Worm (Caenorhabditis elegans): ENCODE measurements around the gene F14D7.8.

Gene F14D7.8

DNA sequence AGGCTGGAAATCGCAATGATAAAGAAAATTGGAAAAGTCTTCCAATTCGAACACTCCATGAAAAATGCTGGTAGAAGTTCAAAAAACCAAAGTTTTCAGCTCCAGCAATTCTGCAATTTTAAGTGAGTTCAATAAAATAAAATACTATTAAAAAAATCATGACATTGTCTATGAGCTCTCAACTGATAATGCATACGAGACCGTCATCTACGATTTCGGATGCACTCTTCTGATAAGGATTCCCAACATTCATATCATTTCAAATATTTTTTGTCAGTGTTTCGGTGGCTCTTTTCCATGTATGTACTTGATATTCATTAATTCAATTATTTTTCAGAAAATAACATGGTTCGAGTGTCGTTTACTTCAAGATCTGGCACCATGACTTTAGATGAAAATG lies 11.5 kb downstream of the F14D7.8 start, which contains the start of gene F14D7.6:
Gene F14D7.6 (plus strand): TSS at position 338 of the 400 bp plus-strand sequence.
- no peak for TF ChIP-seq sea-1 (GFP tag; conservative IDR thresholded peaks at IDR 0.05)
- TF ChIP-seq aly-1 (tag; optimal IDR thresholded peaks at IDR 0.05) = no peak
- no peak for TF ChIP-seq ets-7 (tag; optimal IDR thresholded peaks at IDR 0.05)
- no peak for TF ChIP-seq F13C5.2 (tag; optimal IDR thresholded peaks at IDR 0.05)
- no peak for TF ChIP-seq tbx-11 (GFP tag; IDR thresholded peaks at IDR 0.05)
- no peak for TF ChIP-seq hmbx-1 (tag; optimal IDR thresholded peaks at IDR 0.05)
- no peak for TF ChIP-seq flt-1 (GFP tag; IDR thresholded peaks at IDR 0.05)
- TF ChIP-seq ceh-13 (GFP tag; optimal IDR thresholded peaks at IDR 0.05) = no peak
- no peak for TF ChIP-seq ama-1 (optimal IDR thresholded peaks at IDR 0.05)
- no peak for TF ChIP-seq pes-1 (GFP tag; IDR thresholded peaks at IDR 0.05)
- no peak for TF ChIP-seq hmg-4 (GFP tag; optimal IDR thresholded peaks at IDR 0.05)
- no peak for TF ChIP-seq tbx-37 (GFP tag; conservative IDR thresholded peaks at IDR 0.05)
- no peak for TF ChIP-seq scrt-1 (GFP tag; IDR thresholded peaks at IDR 0.05)
- TF ChIP-seq hnd-1 (tag; optimal IDR thresholded peaks at IDR 0.05) = no peak
- TF ChIP-seq tra-4 (tag; optimal IDR thresholded peaks at IDR 0.05) = no peak
- TF ChIP-seq ceh-36 (tag; optimal IDR thresholded peaks at IDR 0.05) = no peak
- no peak for TF ChIP-seq B0310.2 (tag; optimal IDR thresholded peaks at IDR 0.05)

DNA sequence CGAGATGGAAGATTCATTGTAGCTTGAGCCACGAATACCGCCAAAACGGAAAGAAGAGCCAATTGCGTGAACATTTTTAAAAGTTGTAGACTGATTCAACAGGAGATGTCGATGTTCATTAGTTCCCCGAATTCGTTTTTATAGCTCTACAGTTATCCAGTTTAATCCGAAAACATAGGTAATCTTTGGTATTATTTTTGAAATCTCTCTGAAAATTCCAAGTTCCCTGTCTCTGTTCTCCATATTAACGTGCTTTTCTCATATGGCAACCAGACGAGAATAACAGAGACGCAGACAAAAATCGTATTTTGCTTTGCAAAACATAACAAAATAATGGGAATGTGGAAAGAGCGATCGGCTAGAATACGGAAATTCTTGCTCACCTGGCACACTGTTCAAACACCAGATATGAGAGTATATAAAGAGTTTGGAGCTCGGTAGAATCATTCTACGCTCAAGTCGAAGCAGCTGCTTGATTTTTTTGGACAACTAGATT lies 13.0 kb downstream of the F14D7.8 start, which contains the start of the genes spig-3 and F14D7.12:
Gene spig-3 (minus strand): TSS at position 101 of the 496 bp plus-strand sequence.
Gene F14D7.12 (plus strand): TSS at position 446 of the 496 bp plus-strand sequence.
- TF ChIP-seq B0310.2 (tag; optimal IDR thresholded peaks at IDR 0.05) (no peak), aly-1 (tag; optimal IDR thresholded peaks at IDR 0.05) (no peak), pes-1 (GFP tag; IDR thresholded peaks at IDR 0.05) (no peak), flt-1 (GFP tag; IDR thresholded peaks at IDR 0.05) (no peak), hmbx-1 (tag; optimal IDR thresholded peaks at IDR 0.05) (no peak), hmg-4 (GFP tag; optimal IDR thresholded peaks at IDR 0.05) (no peak), ceh-13 (GFP tag; optimal IDR thresholded peaks at IDR 0.05) (no peak), tbx-11 (GFP tag; IDR thresholded peaks at IDR 0.05) (no peak), ama-1 (optimal IDR thresholded peaks at IDR 0.05) (no peak), F13C5.2 (tag; optimal IDR thresholded peaks at IDR 0.05) (no peak), tra-4 (tag; optimal IDR thresholded peaks at IDR 0.05) (no peak), sea-1 (GFP tag; conservative IDR thresholded peaks at IDR 0.05) (no peak), scrt-1 (GFP tag; IDR thresholded peaks at IDR 0.05) (no peak), ets-7 (tag; optimal IDR thresholded peaks at IDR 0.05) (no peak), tbx-37 (GFP tag; conservative IDR thresholded peaks at IDR 0.05) (no peak), hnd-1 (tag; optimal IDR thresholded peaks at IDR 0.05) (no peak)

DNA sequence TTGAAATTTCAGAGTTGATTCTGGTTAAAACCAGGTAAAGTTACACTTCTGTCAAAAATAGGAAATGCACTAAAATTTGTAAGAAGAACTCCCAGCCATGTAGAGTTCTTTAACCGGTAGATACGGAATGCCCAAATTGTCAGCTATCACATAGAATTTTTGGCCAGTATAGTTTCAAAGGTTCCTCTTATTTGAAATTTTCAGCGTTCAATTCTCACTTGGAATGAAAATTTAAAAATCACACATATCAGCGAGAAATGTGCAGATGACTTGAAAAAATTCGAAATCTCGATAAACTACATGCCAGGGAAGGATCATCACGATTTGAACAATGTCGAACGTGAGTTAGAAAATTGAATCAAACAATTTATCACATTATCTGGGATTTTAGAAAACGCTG lies 16.1 kb downstream of the F14D7.8 start, which contains the start of gene F14D7.3:
Gene F14D7.3 (plus strand): TSS at position 301 of the 400 bp plus-strand sequence.
- TF ChIP-seq scrt-1 (GFP tag; IDR thresholded peaks at IDR 0.05) (no peak), aly-1 (tag; optimal IDR thresholded peaks at IDR 0.05) (no peak), hmg-4 (GFP tag; optimal IDR thresholded peaks at IDR 0.05) (no peak), B0310.2 (tag; optimal IDR thresholded peaks at IDR 0.05) (no peak), F13C5.2 (tag; optimal IDR thresholded peaks at IDR 0.05) (no peak), pes-1 (GFP tag; IDR thresholded peaks at IDR 0.05) (no peak), ceh-36 (tag; optimal IDR thresholded peaks at IDR 0.05) (no peak), hmbx-1 (tag; optimal IDR thresholded peaks at IDR 0.05) (no peak), flt-1 (GFP tag; IDR thresholded peaks at IDR 0.05) (no peak), tbx-11 (GFP tag; IDR thresholded peaks at IDR 0.05) (no peak), ama-1 (optimal IDR thresholded peaks at IDR 0.05) (no peak), ets-7 (tag; optimal IDR thresholded peaks at IDR 0.05) (no peak), tra-4 (tag; optimal IDR thresholded peaks at IDR 0.05) (no peak), hnd-1 (tag; optimal IDR thresholded peaks at IDR 0.05) (no peak), ceh-13 (GFP tag; optimal IDR thresholded peaks at IDR 0.05) (no peak), sea-1 (GFP tag; conservative IDR thresholded peaks at IDR 0.05) (no peak), tbx-37 (GFP tag; conservative IDR thresholded peaks at IDR 0.05) (no peak)

- TF ChIP-seq ceh-13 (GFP tag; optimal IDR thresholded peaks at IDR 0.05) = no peak
Observed at ce11 chrV:14294396-14294795, 18.2 kb downstream of the F14D7.8 start, which contains the start of gene F14D7.9. Gene F14D7.9, plus strand, starts transcription at chrV:14294696.

ce11 chrV:14293667-14294194 lies 18.9 kb downstream of the F14D7.8 start, which contains the start of gene F14D7.2:
Gene F14D7.2, minus strand, starts transcription at chrV:14293717.
- TF ChIP-seq pes-1 (GFP tag; IDR thresholded peaks at IDR 0.05) (no peak), flt-1 (GFP tag; IDR thresholded peaks at IDR 0.05) (no peak), tbx-11 (GFP tag; IDR thresholded peaks at IDR 0.05) (no peak), hnd-1 (tag; optimal IDR thresholded peaks at IDR 0.05) (no peak)

ce11 chrV:14290636-14291035 lies 22.0 kb downstream of the F14D7.8 start, which contains the start of gene F14D7.18:
Gene F14D7.18, minus strand, starts transcription at chrV:14290736.
- no peak for TF ChIP-seq pes-1 (GFP tag; IDR thresholded peaks at IDR 0.05)
- no peak for TF ChIP-seq scrt-1 (GFP tag; IDR thresholded peaks at IDR 0.05)
- TF ChIP-seq ets-7 (tag; optimal IDR thresholded peaks at IDR 0.05) = no peak
- no peak for TF ChIP-seq ama-1 (optimal IDR thresholded peaks at IDR 0.05)
- TF ChIP-seq hmbx-1 (tag; optimal IDR thresholded peaks at IDR 0.05) = no peak
- TF ChIP-seq sea-1 (GFP tag; conservative IDR thresholded peaks at IDR 0.05) = no peak
- TF ChIP-seq aly-1 (tag; optimal IDR thresholded peaks at IDR 0.05) = no peak
- no peak for TF ChIP-seq ceh-13 (GFP tag; optimal IDR thresholded peaks at IDR 0.05)
- TF ChIP-seq hnd-1 (tag; optimal IDR thresholded peaks at IDR 0.05) = no peak
- no peak for TF ChIP-seq tbx-37 (GFP tag; conservative IDR thresholded peaks at IDR 0.05)
- no peak for TF ChIP-seq tra-4 (tag; optimal IDR thresholded peaks at IDR 0.05)
- no peak for TF ChIP-seq ceh-36 (tag; optimal IDR thresholded peaks at IDR 0.05)
- no peak for TF ChIP-seq F13C5.2 (tag; optimal IDR thresholded peaks at IDR 0.05)
- no peak for TF ChIP-seq tbx-11 (GFP tag; IDR thresholded peaks at IDR 0.05)
- no peak for TF ChIP-seq hmg-4 (GFP tag; optimal IDR thresholded peaks at IDR 0.05)
- TF ChIP-seq flt-1 (GFP tag; IDR thresholded peaks at IDR 0.05) = no peak
- TF ChIP-seq B0310.2 (tag; optimal IDR thresholded peaks at IDR 0.05) = no peak

DNA sequence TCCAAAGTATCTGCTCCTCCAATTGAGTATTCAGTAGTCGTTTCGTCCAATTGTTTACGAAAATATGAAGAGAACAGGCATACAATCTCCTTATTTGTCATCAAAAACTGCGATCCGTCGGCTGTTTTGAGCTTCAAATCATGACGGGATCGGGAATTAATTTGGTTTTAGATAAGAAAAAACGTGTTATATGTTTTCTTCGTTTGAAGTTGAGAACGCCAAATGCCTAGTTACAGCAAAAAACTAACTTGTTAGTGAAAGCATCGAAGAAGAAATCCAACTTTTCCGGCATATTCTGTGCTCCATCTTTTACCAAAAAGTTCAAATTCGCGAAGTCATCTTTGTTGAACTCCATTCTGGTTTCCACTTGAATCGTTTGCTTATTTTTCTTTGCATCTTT lies 23.2 kb downstream of the F14D7.8 start, which contains the start of gene F14D7.1:
Gene F14D7.1 (minus strand): TSS at position 101 of the 400 bp plus-strand sequence.
- TF ChIP-seq sea-1 (GFP tag; conservative IDR thresholded peaks at IDR 0.05) = no peak
